Worm (Caenorhabditis elegans): ENCODE data around the gene ZK666.8.

DNA sequence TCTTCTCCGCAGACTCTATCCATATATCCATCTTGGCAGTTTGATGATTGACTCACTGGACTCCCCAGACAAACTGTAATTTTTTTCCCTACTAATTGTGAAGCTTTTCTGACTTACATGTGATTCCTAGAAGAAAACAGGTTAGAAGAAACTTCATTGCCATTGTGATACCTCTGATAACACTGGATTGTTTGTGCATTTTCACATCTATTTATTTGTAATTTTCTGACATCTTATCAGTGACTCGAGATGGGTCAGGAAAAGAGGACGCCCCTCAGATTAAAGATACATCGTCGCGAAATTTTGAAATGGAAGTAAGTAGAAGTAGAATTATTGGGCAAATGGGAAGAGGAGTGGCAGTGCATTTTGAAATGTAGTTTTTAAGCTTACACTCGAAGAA, 2.6 kb downstream of the ZK666.8 start, which contains the start of gene clec-61:
- TF ChIP-seq dao-5 (tag; optimal IDR thresholded peaks at IDR 0.05): no peak
- no peak for TF ChIP-seq him-1 (tag; optimal IDR thresholded peaks at IDR 0.05)

All from whole organism, L4/young adult.